Fruit fly (Drosophila melanogaster) whole organism, wandering third instar larva: ENCODE measurements around the gene Cep290.
A peak's percentile ranks its signal among the peaks of the same experiment; 100 is the strongest.

ENCODE experiments used
- Abd-B ChIP-seq: fragments of >200 bp; optimal IDR thresholded peaks from 2 replicates; lab custom pipeline; 2017; ENCODE audit warnings: missing biosample characterization, missing genetic modification characterization
- CG32264 ChIP-seq: fragments of 200-800 bp; sonication (Bioruptor generic); optimal IDR thresholded peaks from 2 replicates; lab custom pipeline; 2016; ENCODE audit warnings: missing biosample characterization, missing genetic modification characterization
- CG9705 ChIP-seq: fragments of 200-800 bp; sonication (Bioruptor generic); optimal IDR thresholded peaks from 2 replicates; lab custom pipeline; 2018; ENCODE audit warnings: missing biosample characterization, mild to moderate bottlenecking, missing genetic modification characterization
- CrebA ChIP-seq: fragments of 200-800 bp; sonication (Bioruptor generic); optimal IDR thresholded peaks from 2 replicates; lab custom pipeline; 2016; ENCODE audit warnings: missing biosample characterization, mild to moderate bottlenecking, missing genetic modification characterization, borderline replicate concordance
- Dfd ChIP-seq: fragments of >200 bp; optimal IDR thresholded peaks from 2 replicates; lab custom pipeline; 2017; ENCODE audit warnings: missing biosample characterization, missing genetic modification characterization
- Dif ChIP-seq: fragments of 200-275, 200-300 bp; sonication (Bioruptor generic); optimal IDR thresholded peaks from 2 replicates; lab custom pipeline; 2018; ENCODE audit warnings: missing biosample characterization, missing genetic modification characterization; ENCODE audit not compliant: partially characterized antibody
- GATAd ChIP-seq: sonication (Bioruptor generic); optimal IDR thresholded peaks from 2 replicates; lab custom pipeline; 2016; ENCODE audit warnings: missing biosample characterization, missing genetic modification characterization
- HLH106 ChIP-seq: fragments of 200-800 bp; optimal IDR thresholded peaks from 3 replicates; lab custom pipeline; 2019; ENCODE audit warnings: missing biosample characterization, mild to moderate bottlenecking, missing genetic modification characterization, moderate library complexity
- Hnf4 ChIP-seq: fragments of 200-800 bp; sonication (Bioruptor generic); optimal IDR thresholded peaks from 2 replicates; lab custom pipeline; 2016; ENCODE audit warnings: missing biosample characterization, mild to moderate bottlenecking, missing genetic modification characterization
- Hr78 ChIP-seq: fragments of >200 bp; optimal IDR thresholded peaks from 2 replicates; lab custom pipeline; 2017; ENCODE audit warnings: missing biosample characterization, missing genetic modification characterization
- Hr83 ChIP-seq: fragments of 200-300 bp; sonication (Bioruptor generic); optimal IDR thresholded peaks from 2 replicates; lab custom pipeline; 2016; ENCODE audit warnings: missing biosample characterization, mild to moderate bottlenecking, missing genetic modification characterization, moderate library complexity; ENCODE audit not compliant: poor library complexity, severe bottlenecking
- Jra ChIP-seq: sonication (Bioruptor generic); optimal IDR thresholded peaks from 2 replicates; lab custom pipeline; 2016; ENCODE audit warnings: missing biosample characterization, missing genetic modification characterization
- Mio ChIP-seq: sonication (Bioruptor generic); optimal IDR thresholded peaks from 2 replicates; lab custom pipeline; 2016; ENCODE audit warnings: missing biosample characterization, missing genetic modification characterization
- Myc ChIP-seq: fragments of >200 bp; optimal IDR thresholded peaks from 2 replicates; lab custom pipeline; 2017
- N ChIP-seq: fragments of >200 bp; optimal IDR thresholded peaks from 2 replicates; lab custom pipeline; 2018; ENCODE audit warnings: missing biosample characterization, missing external identifiers, missing genetic modification characterization
- OdsH ChIP-seq: fragments of 200-800 bp; sonication (Bioruptor generic); optimal IDR thresholded peaks from 2 replicates; lab custom pipeline; 2016; ENCODE audit warnings: missing biosample characterization, mild to moderate bottlenecking, missing genetic modification characterization
- Sp1 ChIP-seq: fragments of 200-800 bp; sonication (Bioruptor generic); optimal IDR thresholded peaks from 3 replicates; lab custom pipeline; 2019; ENCODE audit warnings: missing biosample characterization, mild to moderate bottlenecking, missing genetic modification characterization, moderate library complexity
- Vsx2 ChIP-seq: fragments of 200-300, 225-300 bp; sonication (Bioruptor generic); optimal IDR thresholded peaks from 2 replicates; lab custom pipeline; 2018; ENCODE audit warnings: missing biosample characterization, missing genetic modification characterization; ENCODE audit not compliant: partially characterized antibody
- br ChIP-seq: fragments of 200-800 bp; sonication (Bioruptor generic); optimal IDR thresholded peaks from 2 replicates; lab custom pipeline; 2016; ENCODE audit warnings: missing biosample characterization, missing genetic modification characterization
- brk ChIP-seq: fragments of 200-800 bp; sonication (Bioruptor generic); optimal IDR thresholded peaks from 2 replicates; lab custom pipeline; 2016; ENCODE audit warnings: missing biosample characterization, mild to moderate bottlenecking, missing genetic modification characterization
- dmrt93B ChIP-seq: fragments of 200-800 bp; sonication (Bioruptor generic); optimal IDR thresholded peaks from 2 replicates; lab custom pipeline; 2018; ENCODE audit warnings: missing biosample characterization, mild to moderate bottlenecking, missing genetic modification characterization
- dsf ChIP-seq: sonication (Bioruptor generic); optimal IDR thresholded peaks from 2 replicates; lab custom pipeline; 2016; ENCODE audit warnings: missing biosample characterization, missing genetic modification characterization, borderline replicate concordance
- ey ChIP-seq: fragments of 200-800 bp; sonication (Bioruptor generic); optimal IDR thresholded peaks from 2 replicates; lab custom pipeline; 2016; ENCODE audit warnings: missing biosample characterization, missing genetic modification characterization
- foxo ChIP-seq, 2 experiments: fragments of 200-800 bp; sonication (Bioruptor generic); optimal IDR thresholded peaks; 2 replicates in 1 of 2; 3 replicates in 1 of 2; lab custom pipeline; 2016 to 2017; ENCODE audit warnings: missing biosample characterization in 2 of 2, missing genetic modification characterization in 2 of 2
- fru ChIP-seq: fragments of 200-800 bp; sonication (Bioruptor generic); optimal IDR thresholded peaks from 3 replicates; lab custom pipeline; 2016; ENCODE audit warnings: missing biosample characterization, mild to moderate bottlenecking, missing genetic modification characterization
- h ChIP-seq: fragments of 200-800 bp; sonication (Bioruptor generic); optimal IDR thresholded peaks from 3 replicates; lab custom pipeline; 2016; ENCODE audit warnings: missing biosample characterization, mild to moderate bottlenecking, missing genetic modification characterization
- lola ChIP-seq: fragments of >200 bp; optimal IDR thresholded peaks from 2 replicates; lab custom pipeline; 2017; ENCODE audit warnings: missing biosample characterization, missing genetic modification characterization
- psq ChIP-seq: fragments of 200-800 bp; sonication (Bioruptor generic); optimal IDR thresholded peaks from 3 replicates; lab custom pipeline; 2017; ENCODE audit warnings: missing biosample characterization, mild to moderate bottlenecking, missing genetic modification characterization, moderate library complexity
- rgr ChIP-seq: fragments of 200-800 bp; sonication (Bioruptor generic); optimal IDR thresholded peaks from 3 replicates; lab custom pipeline; 2016; ENCODE audit warnings: missing biosample characterization, mild to moderate bottlenecking, missing genetic modification characterization
- sage ChIP-seq: fragments of 200-800 bp; sonication (Bioruptor generic); optimal IDR thresholded peaks from 2 replicates; lab custom pipeline; 2016; ENCODE audit warnings: missing biosample characterization, mild to moderate bottlenecking, missing genetic modification characterization
- sv ChIP-seq: fragments of 200-800 bp; sonication (Bioruptor generic); optimal IDR thresholded peaks from 3 replicates; lab custom pipeline; 2016; ENCODE audit warnings: missing biosample characterization, missing genetic modification characterization
- tai ChIP-seq: sonication (Bioruptor generic); optimal IDR thresholded peaks from 2 replicates; lab custom pipeline; 2016; ENCODE audit warnings: missing biosample characterization, missing genetic modification characterization
- usp ChIP-seq: fragments of >200 bp; optimal IDR thresholded peaks from 2 replicates; lab custom pipeline; 2017; ENCODE audit warnings: missing biosample characterization, missing genetic modification characterization
- woc ChIP-seq: sonication (Bioruptor generic); optimal IDR thresholded peaks from 2 replicates; lab custom pipeline; 2016; ENCODE audit warnings: missing biosample characterization, mild to moderate bottlenecking, missing genetic modification characterization

Gene Cep290

dm6 chr3L:815234-816200, 28.2 kb upstream of the Cep290 start:
- TF ChIP-seq N (GFP tag; lab: Kevin White, UChicago) (no peak), fru (GFP tag; lab: Kevin White, UChicago) (no peak), h (GFP tag; lab: Kevin White, UChicago) (no peak), woc (GFP tag; lab: Kevin White, UChicago) (no peak), CrebA (GFP tag; lab: Kevin White, UChicago) (no peak), CG32264 (GFP tag; lab: Kevin White, UChicago) (no peak), Sp1 (GFP tag; lab: Kevin White, UChicago) (no peak), OdsH (GFP tag; lab: Kevin White, UChicago) (no peak), dsf (GFP tag; lab: Kevin White, UChicago) (no peak), Dfd (no peak), usp (no peak), Myc (lab: Kevin White, UChicago) (no peak), Abd-B (GFP tag; lab: Kevin White, UChicago) (no peak), ey (GFP tag; lab: Kevin White, UChicago) (no peak)
- TF ChIP-seq, all 38 proteins: peak for 0

- TF ChIP-seq Hr78 (GFP tag; lab: Kevin White, UChicago) (no peak), sv (no peak), GATAd (GFP tag; lab: Kevin White, UChicago) (no peak), Dfd (no peak), Jra (GFP tag; lab: Kevin White, UChicago) (no peak), HLH106 (tag; lab: Kevin White, UChicago) (peak; percentile 61), rgr (GFP tag; lab: Kevin White, UChicago) (peak; percentile 62), Sp1 (GFP tag; lab: Kevin White, UChicago) (peak; percentile 43), sage (peak; percentile 37), Dif (GFP tag; lab: Kevin White, UChicago) (no peak), Hnf4 (GFP tag; lab: Kevin White, UChicago) (peak; percentile 55), foxo (GFP tag; optimal IDR thresholded peaks at IDR 0.05; lab: Kevin White, UChicago) (peak in 1 of 2 experiments; percentile 43), fru (GFP tag; lab: Kevin White, UChicago) (peak; percentile 68), OdsH (GFP tag; lab: Kevin White, UChicago) (peak; percentile 63), brk (GFP tag; lab: Kevin White, UChicago) (peak; percentile 63), CG9705 (GFP tag; lab: Kevin White, UChicago) (no peak), Vsx2 (GFP tag; lab: Kevin White, UChicago) (no peak), h (GFP tag; lab: Kevin White, UChicago) (peak; percentile 66), dmrt93B (GFP tag; lab: Kevin White, UChicago) (no peak), usp (no peak), lola (GFP tag; lab: Kevin White, UChicago) (no peak), tai (GFP tag; lab: Kevin White, UChicago) (peak; percentile 56), ey (GFP tag; lab: Kevin White, UChicago) (peak; percentile 61), psq (peak; percentile 44), br (GFP tag; lab: Kevin White, UChicago) (peak; percentile 63), Myc (lab: Kevin White, UChicago) (no peak), woc (GFP tag; lab: Kevin White, UChicago) (peak; percentile 44), Mio (GFP tag; lab: Kevin White, UChicago) (no peak), dsf (GFP tag; lab: Kevin White, UChicago) (no peak), CrebA (GFP tag; lab: Kevin White, UChicago) (no peak), Hr83 (GFP tag; lab: Kevin White, UChicago) (no peak), N (GFP tag; lab: Kevin White, UChicago) (no peak)
Observed at dm6 chr3L:817708-818107, 26.0 kb upstream of the Cep290 start.
